Worm (Caenorhabditis elegans) whole organism, L2 larva: ENCODE results near the gene fbxb-18.

Experiments used
- F13H6.1 ChIP-seq: sonication (generic microtip); optimal IDR thresholded peaks from 2 replicates; lab custom pipeline; 2016; ENCODE audit warnings: missing genetic modification characterization, missing compliant biosample characterization
- ZK546.5 ChIP-seq: sonication (generic microtip); optimal IDR thresholded peaks from 2 replicates; lab custom pipeline; 2017; ENCODE audit warnings: missing biosample characterization, missing genetic modification characterization
- blmp-1 ChIP-seq: sonication (generic microtip); optimal IDR thresholded peaks from 2 replicates; lab custom pipeline; 2017; ENCODE audit warnings: missing genetic modification characterization, mild to moderate bottlenecking, missing compliant biosample characterization, antibody characterized with exemption, moderate library complexity; ENCODE audit not compliant: insufficient read depth
- ceh-16 ChIP-seq: fragments of 150-350 bp; optimal IDR thresholded peaks from 2 replicates; lab custom pipeline; 2014; ENCODE audit warnings: missing biosample characterization, missing genetic modification characterization
- egl-27 ChIP-seq: sonication (generic microtip); optimal IDR thresholded peaks from 3 replicates; lab custom pipeline; 2017; ENCODE audit warnings: missing biosample characterization, missing genetic modification reagents, missing genetic modification characterization
- elt-1 ChIP-seq: fragments of 150-350 bp; optimal IDR thresholded peaks from 2 replicates; lab custom pipeline; 2014; ENCODE audit warnings: missing biosample characterization, missing genetic modification characterization
- lin-13 ChIP-seq: fragments of 150-350 bp; optimal IDR thresholded peaks from 2 replicates; lab custom pipeline; 2014; ENCODE audit warnings: missing biosample characterization, missing genetic modification reagents, missing genetic modification characterization
- mab-5 ChIP-seq: fragments of 150-350 bp; optimal IDR thresholded peaks from 2 replicates; lab custom pipeline; 2014; ENCODE audit warnings: missing biosample characterization, missing genetic modification characterization
- nhr-237 ChIP-seq: fragments of 150-350 bp; optimal IDR thresholded peaks from 2 replicates; lab custom pipeline; 2014; ENCODE audit warnings: missing biosample characterization, missing genetic modification characterization
- unc-55 ChIP-seq: fragments of 150-350 bp; sonication (generic microtip); optimal IDR thresholded peaks from 3 replicates; lab custom pipeline; 2014; ENCODE audit warnings: missing biosample characterization, missing genetic modification reagents, missing genetic modification characterization
- ztf-11 ChIP-seq: sonication (generic microtip); optimal IDR thresholded peaks from 2 replicates; lab custom pipeline; 2017; ENCODE audit warnings: missing biosample characterization, missing genetic modification characterization

DNA sequence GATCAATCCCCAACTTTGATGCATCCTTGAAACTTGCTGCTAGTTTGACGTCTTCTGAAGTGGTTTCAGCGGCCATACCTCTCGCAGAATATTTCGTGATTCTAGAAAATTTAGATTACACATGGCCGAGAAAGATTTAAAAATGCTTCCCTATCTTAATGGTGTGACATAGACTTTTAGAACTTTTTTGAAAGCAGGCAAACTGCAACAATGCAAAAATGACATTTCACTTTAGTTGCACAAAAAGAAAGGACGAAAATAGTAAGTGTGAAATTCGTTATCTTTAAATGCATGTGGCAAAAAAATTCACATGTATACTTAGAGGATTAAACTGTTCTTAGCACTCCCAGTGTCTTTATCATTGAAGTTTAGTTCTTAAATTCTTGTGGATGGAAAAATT lies 31.5 kb downstream of the fbxb-18 start, which contains the start of gene ZC204.12:
- TF ChIP-seq egl-27 (tag; lab: Kevin White, UChicago) = no peak
- no peak for TF ChIP-seq F13H6.1 (tag; lab: Kevin White, UChicago)
- TF ChIP-seq unc-55 = no peak
- TF ChIP-seq mab-5 = no peak
- TF ChIP-seq elt-1 = no peak
- TF ChIP-seq ZK546.5 (tag; lab: Kevin White, UChicago) = no peak
- no peak for TF ChIP-seq lin-13
- TF ChIP-seq nhr-237 (tag; lab: Kevin White, UChicago) = no peak
- no peak for TF ChIP-seq blmp-1 (tag; lab: Kevin White, UChicago)
- no peak for TF ChIP-seq ztf-11 (tag; lab: Kevin White, UChicago)
- TF ChIP-seq ceh-16 (tag; lab: Kevin White, UChicago) = no peak
